Fruit fly (Drosophila melanogaster) whole organism, embryonic: ENCODE results near the gene CG15515.

Experiments
- Bdp1 ChIP-seq: fragments of 200-800 bp; sonication (Bioruptor generic); optimal IDR thresholded peaks from 3 replicates; lab custom pipeline; 2016; ENCODE audit warnings: missing biosample characterization, missing genetic modification characterization
- Blimp-1 ChIP-seq: fragments of 200-800 bp; sonication (Bioruptor generic); optimal IDR thresholded peaks from 3 replicates; lab custom pipeline; 2018; ENCODE audit warnings: missing biosample characterization, missing genetic modification characterization, mild to moderate bottlenecking, moderate library complexity, missing genetic modification reagents
- CG10209 ChIP-seq: fragments of 200-800 bp; sonication (Bioruptor generic); optimal IDR thresholded peaks from 3 replicates; lab custom pipeline; 2017; ENCODE audit warnings: missing biosample characterization, mild to moderate bottlenecking, missing genetic modification characterization, missing genetic modification reagents
- CG10267 ChIP-seq: fragments of 200-800 bp; sonication (Bioruptor generic); optimal IDR thresholded peaks from 2 replicates; lab custom pipeline; 2018; ENCODE audit warnings: missing biosample characterization, mild to moderate bottlenecking, missing genetic modification characterization, moderate library complexity
- CG10366 ChIP-seq: fragments of 200-800 bp; sonication (Bioruptor generic); IDR thresholded peaks from 2 replicates; pipeline ENCODE4 v1.3.6; 2022; ENCODE audit warnings: missing biosample characterization, missing genetic modification characterization
- CG10959 ChIP-seq: fragments of 200-800 bp; sonication (Bioruptor generic); IDR thresholded peaks from 2 replicates; pipeline ENCODE4 v1.3.6; 2022; ENCODE audit warnings: missing biosample characterization, missing genetic modification characterization
- CG11093 ChIP-seq: fragments of 200-800 bp; sonication (Bioruptor generic); IDR thresholded peaks from 3 replicates; pipeline ENCODE4 v1.3.6; 2022; ENCODE audit warnings: missing biosample characterization, missing genetic modification characterization
- CG12219 ChIP-seq: fragments of 200-800 bp; sonication (Bioruptor generic); optimal IDR thresholded peaks from 3 replicates; lab custom pipeline; 2018; ENCODE audit warnings: missing biosample characterization, mild to moderate bottlenecking, missing genetic modification characterization
- CG12659 ChIP-seq: fragments of 200-800 bp; sonication (Bioruptor generic); optimal IDR thresholded peaks from 3 replicates; lab custom pipeline; 2017; ENCODE audit warnings: mild to moderate bottlenecking, missing biosample characterization, missing genetic modification reagents, missing genetic modification characterization
- CG14014 ChIP-seq: fragments of 200-800 bp; sonication (Bioruptor generic); IDR thresholded peaks from 2 replicates; pipeline ENCODE4 v1.3.6; 2022; ENCODE audit warnings: missing biosample characterization, missing genetic modification characterization
- CG14441 ChIP-seq: fragments of 200-800 bp; sonication (Bioruptor generic); IDR thresholded peaks from 2 replicates; pipeline ENCODE4 v1.3.6; 2022; ENCODE audit warnings: missing biosample characterization, missing genetic modification characterization
- CG15011 ChIP-seq: fragments of 200-800 bp; sonication (Bioruptor generic); optimal IDR thresholded peaks from 3 replicates; lab custom pipeline; 2018; ENCODE audit warnings: missing biosample characterization, mild to moderate bottlenecking, missing genetic modification characterization
- CG15479 ChIP-seq: fragments of 200-800 bp; sonication (Bioruptor generic); optimal IDR thresholded peaks from 3 replicates; lab custom pipeline; 2019; ENCODE audit warnings: missing biosample characterization, mild to moderate bottlenecking, missing genetic modification characterization, moderate library complexity
- CG15601 ChIP-seq: fragments of 200-800 bp; sonication (Bioruptor generic); optimal IDR thresholded peaks from 3 replicates; lab custom pipeline; 2019; ENCODE audit warnings: missing biosample characterization, mild to moderate bottlenecking, missing genetic modification characterization, moderate library complexity
- CG1647 ChIP-seq: fragments of 200-800 bp; sonication (Bioruptor generic); optimal IDR thresholded peaks from 3 replicates; lab custom pipeline; 2016; ENCODE audit warnings: missing biosample characterization, missing genetic modification characterization
- CG16815 ChIP-seq: fragments of 200-800 bp; sonication (Bioruptor generic); optimal IDR thresholded peaks from 3 replicates; lab custom pipeline; 2017; ENCODE audit warnings: missing biosample characterization, mild to moderate bottlenecking, missing genetic modification characterization
- CG17385 ChIP-seq: fragments of 200-800 bp; sonication (Bioruptor generic); optimal IDR thresholded peaks from 3 replicates; lab custom pipeline; 2018; ENCODE audit warnings: missing biosample characterization, mild to moderate bottlenecking, missing genetic modification characterization
- CG2129 ChIP-seq: fragments of 200-800 bp; sonication (Bioruptor generic); IDR thresholded peaks from 2 replicates; pipeline ENCODE4 v1.3.6; 2022; ENCODE audit warnings: missing biosample characterization, missing genetic modification characterization; ENCODE audit not compliant: partially characterized antibody
- CG2678 ChIP-seq: fragments of 200-800 bp; sonication (Bioruptor generic); optimal IDR thresholded peaks from 3 replicates; lab custom pipeline; 2019; ENCODE audit warnings: missing biosample characterization, mild to moderate bottlenecking, missing genetic modification characterization, moderate library complexity
- CG33213 ChIP-seq: fragments of 200-800 bp; sonication (Bioruptor generic); optimal IDR thresholded peaks from 3 replicates; lab custom pipeline; 2016; ENCODE audit warnings: missing biosample characterization, missing genetic modification characterization
- CG4854 ChIP-seq: fragments of 200-800 bp; sonication (Bioruptor generic); optimal IDR thresholded peaks from 2 replicates; lab custom pipeline; 2016; ENCODE audit warnings: missing biosample characterization, missing genetic modification characterization, inconsistent platforms
- CG7839 ChIP-seq: fragments of 200-800 bp; sonication (Bioruptor generic); optimal IDR thresholded peaks from 3 replicates; lab custom pipeline; 2018; ENCODE audit warnings: missing biosample characterization, mild to moderate bottlenecking, missing genetic modification characterization, moderate library complexity
- CG7987 ChIP-seq: fragments of 200-800 bp; sonication (Bioruptor generic); optimal IDR thresholded peaks from 2 replicates; lab custom pipeline; 2018; ENCODE audit warnings: missing biosample characterization, mild to moderate bottlenecking, missing genetic modification characterization, moderate library complexity
- CG8388 ChIP-seq: fragments of 200-800 bp; sonication (Bioruptor generic); optimal IDR thresholded peaks from 2 replicates; lab custom pipeline; 2019; ENCODE audit warnings: missing biosample characterization, mild to moderate bottlenecking, missing genetic modification characterization, moderate library complexity
- CoRest ChIP-seq: fragments of 200-800 bp; sonication (Bioruptor generic); optimal IDR thresholded peaks from 3 replicates; lab custom pipeline; 2018; ENCODE audit warnings: missing biosample characterization, mild to moderate bottlenecking, missing genetic modification characterization, moderate library complexity
- Dek ChIP-seq: fragments of 200-800 bp; sonication (Bioruptor generic); optimal IDR thresholded peaks from 3 replicates; lab custom pipeline; 2019; ENCODE audit warnings: missing biosample characterization, mild to moderate bottlenecking, missing genetic modification characterization, moderate library complexity
- Ets65A ChIP-seq: fragments of 200-800 bp; sonication (Bioruptor generic); peaks from one replicate; lab custom pipeline; 2016; ENCODE audit warnings: missing biosample characterization, missing genetic modification characterization
- Gug ChIP-seq: fragments of 200-800 bp; sonication (Bioruptor generic); IDR thresholded peaks from 4 replicates; pipeline ENCODE4 v1.3.6; 2022; ENCODE audit warnings: missing biosample characterization, missing genetic modification characterization
- HLH54F ChIP-seq: fragments of 200-800 bp; sonication (Bioruptor generic); optimal IDR thresholded peaks from 3 replicates; lab custom pipeline; 2016; ENCODE audit warnings: missing biosample characterization, missing genetic modification characterization
- Hr3 ChIP-seq: fragments of 200-800 bp; sonication (Bioruptor generic); optimal IDR thresholded peaks from 3 replicates; lab custom pipeline; 2016; ENCODE audit warnings: missing biosample characterization, missing genetic modification characterization
- MBD-R2 ChIP-seq: fragments of 200-800 bp; sonication (Bioruptor generic); IDR thresholded peaks from 2 replicates; pipeline ENCODE4 v1.3.6; 2022; ENCODE audit warnings: missing biosample characterization, missing genetic modification characterization
- Myb ChIP-seq: fragments of 200-800 bp; sonication (Bioruptor generic); optimal IDR thresholded peaks from 2 replicates; lab custom pipeline; 2016; ENCODE audit warnings: missing biosample characterization, missing genetic modification characterization
- Sin3A ChIP-seq: fragments of >200 bp; optimal IDR thresholded peaks from 2 replicates; lab custom pipeline; 2018
- Xrp1 ChIP-seq: fragments of 200-800 bp; sonication (Bioruptor generic); IDR thresholded peaks from 2 replicates; pipeline ENCODE4 v1.3.6; 2022; ENCODE audit warnings: missing biosample characterization, missing genetic modification characterization
- az2 ChIP-seq: fragments of 200-800 bp; sonication (Bioruptor generic); optimal IDR thresholded peaks from 3 replicates; lab custom pipeline; 2016; ENCODE audit warnings: missing biosample characterization, missing genetic modification characterization
- br ChIP-seq: fragments of >200 bp; optimal IDR thresholded peaks from 2 replicates; lab custom pipeline; 2017
- caup ChIP-seq: fragments of 200-800 bp; sonication (Bioruptor generic); optimal IDR thresholded peaks from 3 replicates; lab custom pipeline; 2017; ENCODE audit warnings: missing biosample characterization, mild to moderate bottlenecking, missing genetic modification characterization, moderate library complexity; ENCODE audit not compliant: severe bottlenecking
- gcm2 ChIP-seq: fragments of 200-800 bp; sonication (Bioruptor generic); optimal IDR thresholded peaks from 2 replicates; lab custom pipeline; 2016; ENCODE audit warnings: missing biosample characterization, missing genetic modification characterization
- her ChIP-seq: fragments of 200-800 bp; sonication (Bioruptor generic); optimal IDR thresholded peaks from 2 replicates; lab custom pipeline; 2016; ENCODE audit warnings: missing biosample characterization, missing genetic modification characterization
- jumu ChIP-seq: fragments of 200-800 bp; sonication (Bioruptor generic); optimal IDR thresholded peaks from 3 replicates; lab custom pipeline; 2016; ENCODE audit warnings: missing biosample characterization, missing genetic modification characterization
- lola ChIP-seq, 3 experiments: fragments of >200 bp in 2 of 3; fragments of 200-800 bp in 1 of 3; sonication (Bioruptor generic) in 1 of 3; optimal IDR thresholded peaks; 2 replicates each; lab custom pipeline; 2017 to 2019; ENCODE audit warnings: missing biosample characterization in 3 of 3, missing genetic modification characterization in 3 of 3, mild to moderate bottlenecking in 1 of 3, moderate library complexity in 1 of 3
- phol ChIP-seq: fragments of 200-800 bp; sonication (Bioruptor generic); optimal IDR thresholded peaks from 3 replicates; lab custom pipeline; 2018; ENCODE audit warnings: missing biosample characterization, mild to moderate bottlenecking, missing genetic modification characterization, moderate library complexity
- row ChIP-seq: fragments of 200-800 bp; sonication (Bioruptor generic); IDR thresholded peaks from 3 replicates; pipeline ENCODE4 v1.3.6; 2022; ENCODE audit warnings: missing biosample characterization, missing genetic modification characterization
- run ChIP-seq: fragments of 200-800 bp; sonication (Bioruptor generic); optimal IDR thresholded peaks from 3 replicates; lab custom pipeline; 2018; ENCODE audit warnings: missing biosample characterization, mild to moderate bottlenecking, missing genetic modification characterization
- schlank ChIP-seq: fragments of 200-800 bp; sonication (Bioruptor generic); optimal IDR thresholded peaks from 2 replicates; lab custom pipeline; 2018; ENCODE audit warnings: missing biosample characterization, mild to moderate bottlenecking, missing genetic modification characterization
- sens ChIP-seq: fragments of 200-800 bp; sonication (Bioruptor generic); peaks from one replicate; lab custom pipeline; 2016; ENCODE audit warnings: missing biosample characterization, missing genetic modification characterization
- sr ChIP-seq: fragments of 200-800 bp; sonication (Bioruptor generic); IDR thresholded peaks from 3 replicates; pipeline ENCODE4 v1.3.6; 2022; ENCODE audit warnings: missing biosample characterization, missing genetic modification characterization
- stc ChIP-seq: fragments of 200-800 bp; sonication (Bioruptor generic); IDR thresholded peaks from 2 replicates; pipeline ENCODE4 v1.3.6; 2022; ENCODE audit warnings: missing biosample characterization, missing genetic modification characterization
- toy ChIP-seq: fragments of 200-800 bp; sonication (Bioruptor generic); IDR thresholded peaks from 2 replicates; pipeline ENCODE4 v1.3.6; 2022; ENCODE audit warnings: missing biosample characterization, missing genetic modification characterization
- trem ChIP-seq: fragments of 200-800 bp; optimal IDR thresholded peaks from 3 replicates; lab custom pipeline; 2019; ENCODE audit warnings: missing biosample characterization, mild to moderate bottlenecking, missing genetic modification characterization, moderate library complexity
- wdn ChIP-seq: fragments of 200-800 bp; sonication (Bioruptor generic); IDR thresholded peaks from 2 replicates; pipeline ENCODE4 v1.3.6; 2022; ENCODE audit warnings: missing biosample characterization, missing genetic modification characterization

CG15515 gene

DNA sequence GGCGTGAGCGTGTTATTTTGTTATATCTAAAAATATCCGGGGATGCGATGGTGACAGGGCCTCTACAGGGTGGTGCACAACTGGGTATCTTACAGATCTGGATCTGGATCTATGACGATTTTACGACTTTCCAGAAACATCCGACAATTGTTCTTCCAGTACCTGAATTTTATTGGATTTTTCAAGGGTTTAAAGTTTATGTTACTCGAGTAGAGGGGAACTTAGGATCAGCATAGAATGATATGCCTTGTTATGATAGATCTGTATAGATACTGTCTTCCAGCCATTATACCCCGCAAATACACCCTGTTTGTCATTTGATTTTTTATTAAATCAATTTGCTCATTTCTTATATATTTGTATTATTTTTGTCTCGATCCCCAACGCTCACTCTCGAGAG lies 10.9 kb upstream of the CG15515 start (continued):
- TF ChIP-seq CG16815 (GFP tag; lab: Kevin White, UChicago): no peak
- TF ChIP-seq Sin3A (lab: Kevin White, UChicago): no peak
- TF ChIP-seq schlank (tag; lab: Kevin White, UChicago): peak; percentile 18
- peak; percentile 84 for TF ChIP-seq sens (GFP tag; lab: Kevin White, UChicago)
- peak; percentile 74 for TF ChIP-seq CG14441 (GFP tag; lab: Robert Waterston, UW)
- peak; percentile 29 for TF ChIP-seq Hr3 (GFP tag; lab: Kevin White, UChicago)
- peak; percentile 73 for TF ChIP-seq CG7839 (tag; lab: Kevin White, UChicago)
- TF ChIP-seq CG15601 (tag; lab: Kevin White, UChicago): no peak
- TF ChIP-seq CG15479 (GFP tag; lab: Kevin White, UChicago): no peak
- peak; percentile 39 for TF ChIP-seq CG10267 (tag; lab: Kevin White, UChicago)
- TF ChIP-seq Blimp-1: peak; percentile 36
- TF ChIP-seq CG10209 (GFP tag; lab: Kevin White, UChicago): peak; percentile 57
- no peak for TF ChIP-seq CG2129 (GFP tag; lab: Robert Waterston, UW)
- peak; percentile 41 for TF ChIP-seq HLH54F (GFP tag; lab: Kevin White, UChicago)
- peak; percentile 32 for TF ChIP-seq Myb
- peak; percentile 76 for TF ChIP-seq CoRest (tag; lab: Kevin White, UChicago)
- peak; percentile 27; the same call in 1 of the 2 replicates for TF ChIP-seq wdn (GFP tag; lab: Robert Waterston, UW)
- TF ChIP-seq Xrp1 (GFP tag; lab: Robert Waterston, UW): peak; percentile 40; the same call in 1 of the 2 replicates
- peak; percentile 11 for TF ChIP-seq CG33213 (GFP tag; lab: Kevin White, UChicago)
- TF ChIP-seq CG7987 (GFP tag; lab: Kevin White, UChicago): no peak
- peak; percentile 57 for TF ChIP-seq Dek (tag; lab: Kevin White, UChicago)
- TF ChIP-seq trem (tag; lab: Kevin White, UChicago): no peak
- peak; percentile 36 for TF ChIP-seq az2 (GFP tag; lab: Kevin White, UChicago)
- no peak for TF ChIP-seq gcm2 (GFP tag; lab: Kevin White, UChicago)
- peak; percentile 28 for TF ChIP-seq caup
- no peak for TF ChIP-seq CG1647 (GFP tag; lab: Kevin White, UChicago)
- TF ChIP-seq CG11093 (GFP tag; lab: Robert Waterston, UW): peak; percentile 35; the same call in 1 of the 3 replicates
- TF ChIP-seq CG14014 (GFP tag; lab: Robert Waterston, UW): peak; percentile 63; the same call in 1 of the 2 replicates
- peak; percentile 43 for TF ChIP-seq CG15011 (GFP tag; lab: Kevin White, UChicago)
- peak; percentile 80 for TF ChIP-seq Ets65A
- no peak for TF ChIP-seq br
- peak; percentile 19 for TF ChIP-seq Bdp1 (GFP tag; lab: Kevin White, UChicago)
- TF ChIP-seq run: peak; percentile 38
- peak; percentile 55 for TF ChIP-seq CG12659
- peak; percentile 84 for TF ChIP-seq CG2678
- peak; percentile 45 for TF ChIP-seq her (GFP tag; lab: Kevin White, UChicago)
- peak; percentile 12; the same call in 2 of the 4 replicates for TF ChIP-seq Gug (GFP tag; lab: Robert Waterston, UW)
- TF ChIP-seq sr (GFP tag; lab: Robert Waterston, UW): peak; percentile 3; the same call in 1 of the 3 replicates
- no peak for TF ChIP-seq lola (GFP tag; optimal IDR thresholded peaks at IDR 0.05; lab: Kevin White, UChicago)
- TF ChIP-seq row: peak; percentile 59
- TF ChIP-seq CG12219: peak; percentile 35
- no peak for TF ChIP-seq CG10959 (GFP tag; lab: Robert Waterston, UW)
- TF ChIP-seq CG10366 (GFP tag; lab: Robert Waterston, UW): peak; percentile 60
- TF ChIP-seq stc (GFP tag; lab: Robert Waterston, UW): peak; percentile 36; the same call in 1 of the 2 replicates
- TF ChIP-seq jumu (GFP tag; lab: Kevin White, UChicago): peak; percentile 38
- peak; percentile 27; the same call in 1 of the 2 replicates for TF ChIP-seq MBD-R2 (GFP tag; lab: Robert Waterston, UW)
- peak; percentile 57 for TF ChIP-seq CG17385 (GFP tag; lab: Kevin White, UChicago)
- peak; percentile 69 for TF ChIP-seq phol (tag; lab: Kevin White, UChicago)
- peak; percentile 23 for TF ChIP-seq CG8388 (GFP tag; lab: Kevin White, UChicago)
- peak; percentile 19 for TF ChIP-seq CG4854 (GFP tag; lab: Kevin White, UChicago)
- 0 out of 2 replicates have a peak, but pooled peaks have one; percentile 30 for TF ChIP-seq toy (GFP tag; lab: Robert Waterston, UW)
